Worm (Caenorhabditis elegans) whole organism, L2 larva: ENCODE measurements around the gene gsnl-1.

Source experiments
- C34F6.9 ChIP-seq: fragments of 150-350 bp; optimal IDR thresholded peaks from 2 replicates; lab custom pipeline; 2014; ENCODE audit warnings: missing biosample characterization, missing genetic modification characterization
- F13H6.1 ChIP-seq: sonication (generic microtip); optimal IDR thresholded peaks from 2 replicates; lab custom pipeline; 2016; ENCODE audit warnings: missing genetic modification characterization, missing compliant biosample characterization
- R02D3.7 ChIP-seq: fragments of 150-350 bp; optimal IDR thresholded peaks from 2 replicates; lab custom pipeline; 2014; ENCODE audit warnings: missing biosample characterization, missing genetic modification characterization
- Y55F3AM.14 ChIP-seq: fragments of 200-800 bp; sonication (Bioruptor generic); optimal IDR thresholded peaks from 2 replicates; lab custom pipeline; 2018; ENCODE audit warnings: mild to moderate bottlenecking, missing genetic modification characterization, missing compliant biosample characterization
- ZK546.5 ChIP-seq: sonication (generic microtip); optimal IDR thresholded peaks from 2 replicates; lab custom pipeline; 2017; ENCODE audit warnings: missing biosample characterization, missing genetic modification characterization
- alr-1 ChIP-seq: fragments of 150-350 bp; optimal IDR thresholded peaks from 2 replicates; lab custom pipeline; 2014; ENCODE audit warnings: missing biosample characterization, missing genetic modification characterization
- aly-2 ChIP-seq: fragments of 150-350 bp; optimal IDR thresholded peaks from 2 replicates; lab custom pipeline; 2014; ENCODE audit warnings: missing biosample characterization, missing genetic modification characterization
- ama-1 ChIP-seq: fragments of 150-350 bp; optimal IDR thresholded peaks from 2 replicates; lab custom pipeline; 2018; ENCODE audit warnings: inconsistent platforms
- blmp-1 ChIP-seq: sonication (generic microtip); optimal IDR thresholded peaks from 2 replicates; lab custom pipeline; 2017; ENCODE audit warnings: missing genetic modification characterization, mild to moderate bottlenecking, missing compliant biosample characterization, antibody characterized with exemption, moderate library complexity; ENCODE audit not compliant: insufficient read depth
- ceh-16 ChIP-seq: fragments of 150-350 bp; optimal IDR thresholded peaks from 2 replicates; lab custom pipeline; 2014; ENCODE audit warnings: missing biosample characterization, missing genetic modification characterization
- ceh-82 ChIP-seq: fragments of 150-350 bp; optimal IDR thresholded peaks from 2 replicates; lab custom pipeline; 2014; ENCODE audit warnings: missing biosample characterization, missing genetic modification characterization
- crh-2 ChIP-seq: sonication (generic microtip); optimal IDR thresholded peaks from 2 replicates; lab custom pipeline; 2017; ENCODE audit warnings: missing biosample characterization, missing genetic modification characterization
- dmd-4 ChIP-seq: sonication (generic microtip); optimal IDR thresholded peaks from 2 replicates; lab custom pipeline; 2017; ENCODE audit warnings: missing biosample characterization, missing genetic modification characterization
- egl-27 ChIP-seq: sonication (generic microtip); optimal IDR thresholded peaks from 3 replicates; lab custom pipeline; 2017; ENCODE audit warnings: missing biosample characterization, missing genetic modification reagents, missing genetic modification characterization
- elt-1 ChIP-seq: fragments of 150-350 bp; optimal IDR thresholded peaks from 2 replicates; lab custom pipeline; 2014; ENCODE audit warnings: missing biosample characterization, missing genetic modification characterization
- elt-3 ChIP-seq: sonication (generic microtip); optimal IDR thresholded peaks from 2 replicates; lab custom pipeline; 2017; ENCODE audit warnings: missing biosample characterization, missing genetic modification characterization
- fos-1 ChIP-seq: fragments of 150-350 bp; optimal IDR thresholded peaks from 2 replicates; lab custom pipeline; 2014; ENCODE audit warnings: missing biosample characterization, missing genetic modification characterization
- gmeb-1 ChIP-seq: fragments of 150-350 bp; optimal IDR thresholded peaks from 2 replicates; lab custom pipeline; 2014; ENCODE audit warnings: missing biosample characterization, missing genetic modification characterization
- lin-11 ChIP-seq: fragments of 150-350 bp; sonication (generic microtip); optimal IDR thresholded peaks from 2 replicates; lab custom pipeline; 2014; ENCODE audit warnings: missing biosample characterization, missing genetic modification characterization, inconsistent platforms, mixed read lengths
- lin-13 ChIP-seq: fragments of 150-350 bp; optimal IDR thresholded peaks from 2 replicates; lab custom pipeline; 2014; ENCODE audit warnings: missing biosample characterization, missing genetic modification reagents, missing genetic modification characterization
- lin-39 ChIP-seq: fragments of 150-350 bp; optimal IDR thresholded peaks from 2 replicates; lab custom pipeline; 2014; ENCODE audit warnings: missing biosample characterization, missing genetic modification reagents, missing genetic modification characterization
- lsy-2 ChIP-seq, 2 experiments: fragments of 150-350 bp in 1 of 2; sonication (generic microtip) in 1 of 2; optimal IDR thresholded peaks; 2 replicates each; lab custom pipeline; 2014 to 2017; ENCODE audit warnings: missing biosample characterization in 2 of 2, missing genetic modification characterization in 2 of 2
- mab-5 ChIP-seq: fragments of 150-350 bp; optimal IDR thresholded peaks from 2 replicates; lab custom pipeline; 2014; ENCODE audit warnings: missing biosample characterization, missing genetic modification characterization
- mbf-1 ChIP-seq: sonication (generic microtip); optimal IDR thresholded peaks from 2 replicates; lab custom pipeline; 2017; ENCODE audit warnings: missing biosample characterization, missing genetic modification characterization
- mdl-1 ChIP-seq, 2 experiments: fragments of 150-350 bp in 1 of 2; sonication (generic microtip) in 1 of 2; optimal IDR thresholded peaks; 2 replicates each; lab custom pipeline; 2017; ENCODE audit warnings: missing biosample characterization in 2 of 2, missing genetic modification characterization in 2 of 2
- nhr-10 ChIP-seq: sonication (generic microtip); optimal IDR thresholded peaks from 2 replicates; lab custom pipeline; 2017; ENCODE audit warnings: missing biosample characterization, missing genetic modification characterization
- nhr-11 ChIP-seq: fragments of 150-350 bp; optimal IDR thresholded peaks from 2 replicates; lab custom pipeline; 2014; ENCODE audit warnings: missing biosample characterization, missing genetic modification characterization
- nhr-12 ChIP-seq: fragments of 150-350 bp; optimal IDR thresholded peaks from 2 replicates; lab custom pipeline; 2014; ENCODE audit warnings: missing biosample characterization, missing genetic modification characterization
- nhr-129 ChIP-seq: fragments of 150-350 bp; optimal IDR thresholded peaks from 2 replicates; lab custom pipeline; 2014; ENCODE audit warnings: missing biosample characterization, missing genetic modification characterization
- nhr-21 ChIP-seq: fragments of 150-350 bp; optimal IDR thresholded peaks from 2 replicates; lab custom pipeline; 2014; ENCODE audit warnings: missing biosample characterization, missing genetic modification characterization
- nhr-23 ChIP-seq: fragments of 150-350 bp; optimal IDR thresholded peaks from 2 replicates; lab custom pipeline; 2014; ENCODE audit warnings: missing biosample characterization, missing genetic modification reagents, missing genetic modification characterization
- nhr-237 ChIP-seq: fragments of 150-350 bp; optimal IDR thresholded peaks from 2 replicates; lab custom pipeline; 2014; ENCODE audit warnings: missing biosample characterization, missing genetic modification characterization
- nhr-25 ChIP-seq: fragments of 150-350 bp; sonication (generic microtip); optimal IDR thresholded peaks from 3 replicates; lab custom pipeline; 2014; ENCODE audit warnings: missing biosample characterization, missing genetic modification characterization
- nhr-6 ChIP-seq: fragments of 150-350 bp; optimal IDR thresholded peaks from 2 replicates; lab custom pipeline; 2014; ENCODE audit warnings: missing biosample characterization, missing genetic modification characterization
- nhr-77 ChIP-seq: fragments of 150-350 bp; optimal IDR thresholded peaks from 2 replicates; lab custom pipeline; 2014; ENCODE audit warnings: missing biosample characterization, missing genetic modification characterization
- peb-1 ChIP-seq: fragments of 150-350 bp; optimal IDR thresholded peaks from 2 replicates; lab custom pipeline; 2014; ENCODE audit warnings: missing biosample characterization, missing genetic modification characterization
- sem-4 ChIP-seq: fragments of 150-350 bp; optimal IDR thresholded peaks from 2 replicates; lab custom pipeline; 2014; ENCODE audit warnings: missing biosample characterization, missing genetic modification reagents, missing genetic modification characterization
- skn-1 ChIP-seq: sonication (generic microtip); optimal IDR thresholded peaks from 2 replicates; lab custom pipeline; 2017; ENCODE audit warnings: missing biosample characterization, missing genetic modification characterization
- sma-3 ChIP-seq: sonication (generic microtip); optimal IDR thresholded peaks from 2 replicates; lab custom pipeline; 2016; ENCODE audit warnings: missing genetic modification reagents, missing genetic modification characterization, missing compliant biosample characterization
- sma-9 ChIP-seq, 2 experiments: fragments of 150-350 bp in 1 of 2; sonication (generic microtip) in 1 of 2; optimal IDR thresholded peaks; 2 replicates each; lab custom pipeline; 2014 to 2016; ENCODE audit warnings: missing genetic modification characterization in 2 of 2, mild to moderate bottlenecking in 1 of 2, missing biosample characterization in 1 of 2, missing compliant biosample characterization in 1 of 2, missing genetic modification reagents in 1 of 2, moderate library complexity in 1 of 2
- snpc-4 ChIP-seq: fragments of 150-350 bp; optimal IDR thresholded peaks from 2 replicates; lab custom pipeline; 2014; ENCODE audit warnings: missing biosample characterization, missing genetic modification characterization
- unc-39 ChIP-seq: fragments of 150-350 bp; optimal IDR thresholded peaks from 2 replicates; lab custom pipeline; 2014; ENCODE audit warnings: missing biosample characterization, missing genetic modification characterization
- unc-55 ChIP-seq: fragments of 150-350 bp; sonication (generic microtip); optimal IDR thresholded peaks from 3 replicates; lab custom pipeline; 2014; ENCODE audit warnings: missing biosample characterization, missing genetic modification reagents, missing genetic modification characterization
- unc-62 ChIP-seq: fragments of 150-350 bp; optimal IDR thresholded peaks from 2 replicates; lab custom pipeline; 2014; ENCODE audit warnings: missing biosample characterization, missing genetic modification reagents, missing genetic modification characterization
- zag-1 ChIP-seq: fragments of 150-350 bp; optimal IDR thresholded peaks from 2 replicates; lab custom pipeline; 2014; ENCODE audit warnings: missing biosample characterization, missing genetic modification characterization
- ztf-1 ChIP-seq: fragments of 200-800 bp; sonication (Bioruptor generic); conservative IDR thresholded peaks from 2 replicates; pipeline ENCODE4 v1.3.6; 2022; ENCODE audit warnings: missing genetic modification characterization, missing compliant biosample characterization
- ztf-11 ChIP-seq: sonication (generic microtip); optimal IDR thresholded peaks from 2 replicates; lab custom pipeline; 2017; ENCODE audit warnings: missing biosample characterization, missing genetic modification characterization
- ztf-4 ChIP-seq: fragments of 150-350 bp; optimal IDR thresholded peaks from 2 replicates; lab custom pipeline; 2014; ENCODE audit warnings: missing biosample characterization, missing genetic modification characterization

The gsnl-1 gene

ce11 chrV:9546042-9546581 is 49.3 kb downstream of the gsnl-1 start, which contains the start of gene C50F4.6:
Gene C50F4.6 (plus strand): TSS chrV:9546092.
- TF ChIP-seq aly-2 (tag; lab: Kevin White, UChicago) (no peak), nhr-21 (tag; lab: Kevin White, UChicago) (no peak), ama-1 (no peak), lsy-2 (tag; optimal IDR thresholded peaks at IDR 0.05; lab: Kevin White, UChicago) (peak in 1 of 2 experiments; percentile 13)
- TF ChIP-seq, all 48 proteins: peak for 1

ce11 chrV:9546860-9547269 is 50.0 kb downstream of the gsnl-1 start, which contains the start of gene his-37:
Gene his-37 (plus strand): TSS chrV:9547105.
- TF ChIP-seq aly-2 (tag; lab: Kevin White, UChicago) (no peak), nhr-6 (tag; lab: Kevin White, UChicago) (peak; percentile 99), nhr-21 (tag; lab: Kevin White, UChicago) (peak; percentile 99), ama-1 (peak; percentile 89), fos-1 (peak; percentile 100), Y55F3AM.14 (GFP tag; lab: Kevin White, UChicago) (peak; percentile 98), lin-13 (GFP tag; lab: Kevin White, UChicago) (peak; percentile 98), mab-5 (tag; lab: Kevin White, UChicago) (peak; percentile 94), mbf-1 (no peak), nhr-129 (tag; lab: Kevin White, UChicago) (peak; percentile 99), blmp-1 (tag; lab: Kevin White, UChicago) (peak; percentile 95), zag-1 (tag; lab: Kevin White, UChicago) (peak; percentile 98), elt-1 (tag; lab: Kevin White, UChicago) (no peak), sem-4 (peak; percentile 99), snpc-4 (tag; lab: Kevin White, UChicago) (peak; percentile 93), mdl-1 (tag; optimal IDR thresholded peaks at IDR 0.05; lab: Kevin White, UChicago) (peak; percentile 90 to 92), ztf-1 (GFP tag; lab: Robert Waterston, UW) (no peak), nhr-25 (tag; lab: Kevin White, UChicago) (peak; percentile 99), ceh-16 (peak; percentile 93), unc-62 (GFP tag; lab: Kevin White, UChicago) (peak; percentile 92), nhr-12 (tag; lab: Kevin White, UChicago) (peak; percentile 71), nhr-10 (tag; lab: Kevin White, UChicago) (peak; percentile 91), sma-3 (GFP tag; lab: Kevin White, UChicago) (peak; percentile 100), nhr-77 (peak; percentile 92), peb-1 (tag; lab: Kevin White, UChicago) (no peak), ztf-4 (tag; lab: Kevin White, UChicago) (peak; percentile 98), sma-9 (GFP tag; optimal IDR thresholded peaks at IDR 0.05; lab: Kevin White, UChicago) (peak; percentile 98), sma-9 (tag; optimal IDR thresholded peaks at IDR 0.05; lab: Kevin White, UChicago) (no peak), R02D3.7 (tag; lab: Kevin White, UChicago) (peak; percentile 72), dmd-4 (tag; lab: Kevin White, UChicago) (peak; percentile 66), F13H6.1 (peak; percentile 98), egl-27 (tag; lab: Kevin White, UChicago) (peak; percentile 96), skn-1 (tag; lab: Kevin White, UChicago) (peak; percentile 91), lsy-2 (tag; optimal IDR thresholded peaks at IDR 0.05; lab: Kevin White, UChicago) (peak; percentile 94 to 97), nhr-11 (tag; lab: Kevin White, UChicago) (peak; percentile 67), gmeb-1 (tag; lab: Kevin White, UChicago) (peak; percentile 95), lin-39 (tag; lab: Kevin White, UChicago) (peak; percentile 68), C34F6.9 (tag; lab: Kevin White, UChicago) (peak; percentile 100), nhr-237 (tag; lab: Kevin White, UChicago) (peak; percentile 90), ceh-82 (tag; lab: Kevin White, UChicago) (peak; percentile 88), lin-11 (tag; lab: Kevin White, UChicago) (peak; percentile 98), ztf-11 (tag; lab: Kevin White, UChicago) (peak; percentile 38), elt-3 (tag; lab: Kevin White, UChicago) (no peak), crh-2 (peak; percentile 100), alr-1 (no peak), ZK546.5 (peak; percentile 80), unc-39 (peak; percentile 41), nhr-23 (tag; lab: Kevin White, UChicago) (no peak), unc-55 (peak; percentile 98)
